Fruit fly (Drosophila melanogaster) whole organism, embryonic: ENCODE measurements around the gene Syx8.

Experiments
- Adf1 ChIP-seq: fragments of 200-800 bp; sonication (Bioruptor generic); IDR thresholded peaks from 2 replicates; pipeline ENCODE4 v1.3.6; 2022; ENCODE audit warnings: missing biosample characterization, missing genetic modification characterization
- CG10462 ChIP-seq: fragments of 200-800 bp; sonication (Bioruptor generic); optimal IDR thresholded peaks from 2 replicates; lab custom pipeline; 2016; ENCODE audit warnings: missing biosample characterization, missing genetic modification characterization
- CG11093 ChIP-seq: fragments of 200-800 bp; sonication (Bioruptor generic); IDR thresholded peaks from 3 replicates; pipeline ENCODE4 v1.3.6; 2022; ENCODE audit warnings: missing biosample characterization, missing genetic modification characterization
- CG11504 ChIP-seq: fragments of 200-800 bp; sonication (Bioruptor generic); optimal IDR thresholded peaks from 3 replicates; lab custom pipeline; 2019; ENCODE audit warnings: missing biosample characterization, mild to moderate bottlenecking, missing genetic modification characterization, moderate library complexity
- CG12219 ChIP-seq: fragments of 200-800 bp; sonication (Bioruptor generic); optimal IDR thresholded peaks from 3 replicates; lab custom pipeline; 2018; ENCODE audit warnings: missing biosample characterization, mild to moderate bottlenecking, missing genetic modification characterization
- CG13296 ChIP-seq: fragments of 200-800 bp; sonication (Bioruptor generic); optimal IDR thresholded peaks from 3 replicates; lab custom pipeline; 2018; ENCODE audit warnings: missing biosample characterization, mild to moderate bottlenecking, missing genetic modification characterization
- CG13424 ChIP-seq: fragments of 200-800 bp; sonication (Bioruptor generic); optimal IDR thresholded peaks from 2 replicates; lab custom pipeline; 2019; ENCODE audit warnings: missing biosample characterization, mild to moderate bottlenecking, missing genetic modification characterization, moderate library complexity
- CG15514 ChIP-seq: fragments of 200-800 bp; sonication (Bioruptor generic); optimal IDR thresholded peaks from 3 replicates; lab custom pipeline; 2017; ENCODE audit warnings: missing biosample characterization, missing genetic modification characterization, mild to moderate bottlenecking, moderate library complexity, missing genetic modification reagents
- CG17612 ChIP-seq: fragments of 200-800 bp; sonication (Bioruptor generic); IDR thresholded peaks from 2 replicates; pipeline ENCODE4 v1.3.6; 2022; ENCODE audit warnings: missing biosample characterization, missing genetic modification characterization
- CG17912 ChIP-seq: fragments of 200-800 bp; sonication (Bioruptor generic); optimal IDR thresholded peaks from 2 replicates; lab custom pipeline; 2018; ENCODE audit warnings: missing biosample characterization, mild to moderate bottlenecking, missing genetic modification characterization
- CG18476 ChIP-seq: fragments of 200-800 bp; sonication (Bioruptor generic); optimal IDR thresholded peaks from 2 replicates; lab custom pipeline; 2016; ENCODE audit warnings: missing biosample characterization, mild to moderate bottlenecking, missing genetic modification characterization
- CG2202 ChIP-seq: fragments of 200-800 bp; sonication (Bioruptor generic); optimal IDR thresholded peaks from 2 replicates; lab custom pipeline; 2018; ENCODE audit warnings: missing biosample characterization, mild to moderate bottlenecking, missing genetic modification characterization
- CG30020 ChIP-seq: fragments of 200-800 bp; optimal IDR thresholded peaks from 2 replicates; lab custom pipeline; 2019; ENCODE audit warnings: missing biosample characterization, mild to moderate bottlenecking, missing genetic modification characterization, moderate library complexity
- CG33213 ChIP-seq: fragments of 200-800 bp; sonication (Bioruptor generic); optimal IDR thresholded peaks from 3 replicates; lab custom pipeline; 2016; ENCODE audit warnings: missing biosample characterization, missing genetic modification characterization
- CG4730 ChIP-seq: fragments of 200-800 bp; sonication (Bioruptor generic); IDR thresholded peaks from 2 replicates; pipeline ENCODE4 v1.3.6; 2022; ENCODE audit warnings: missing biosample characterization, missing genetic modification characterization
- CG9817 ChIP-seq: fragments of 200-800 bp; sonication (Bioruptor generic); optimal IDR thresholded peaks from 2 replicates; lab custom pipeline; 2018; ENCODE audit warnings: missing biosample characterization, mild to moderate bottlenecking, missing genetic modification characterization, moderate library complexity
- CG9932 ChIP-seq: fragments of 200-800 bp; sonication (Bioruptor generic); IDR thresholded peaks from 2 replicates; pipeline ENCODE4 v1.3.6; 2022; ENCODE audit warnings: missing biosample characterization, missing genetic modification characterization
- Deaf1 ChIP-seq: fragments of 200-800 bp; optimal IDR thresholded peaks from 3 replicates; lab custom pipeline; 2019; ENCODE audit warnings: missing biosample characterization, mild to moderate bottlenecking, missing genetic modification characterization, moderate library complexity
- Doc3 ChIP-seq: fragments of 200-800 bp; sonication (Bioruptor generic); IDR thresholded peaks from 3 replicates; pipeline ENCODE4 v1.3.6; 2022; ENCODE audit warnings: missing biosample characterization, missing genetic modification characterization; ENCODE audit not compliant: partially characterized antibody
- Dref ChIP-seq: fragments of 200-800 bp; sonication (Bioruptor generic); IDR thresholded peaks from 2 replicates; pipeline ENCODE4 v1.3.6; 2022; ENCODE audit warnings: missing biosample characterization, missing genetic modification characterization
- E2f2 ChIP-seq: fragments of 200-800 bp; sonication (Bioruptor generic); IDR thresholded peaks from 2 replicates; pipeline ENCODE4 v1.3.6; 2022; ENCODE audit warnings: missing biosample characterization, missing genetic modification characterization
- Ets97D ChIP-seq: fragments of 200-800 bp; sonication (Bioruptor generic); optimal IDR thresholded peaks from 3 replicates; lab custom pipeline; 2016; ENCODE audit warnings: missing biosample characterization, missing genetic modification characterization
- HHEX ChIP-seq: fragments of 200-800 bp; sonication (Bioruptor generic); optimal IDR thresholded peaks from 3 replicates; lab custom pipeline; 2017; ENCODE audit warnings: missing biosample characterization, mild to moderate bottlenecking, missing genetic modification characterization, missing genetic modification reagents
- Hey ChIP-seq: fragments of 200-800 bp; sonication (Bioruptor generic); optimal IDR thresholded peaks from 3 replicates; lab custom pipeline; 2018; ENCODE audit warnings: missing biosample characterization, mild to moderate bottlenecking, missing genetic modification characterization
- HmgD ChIP-seq: fragments of 200-800 bp; sonication (Bioruptor generic); optimal IDR thresholded peaks from 3 replicates; lab custom pipeline; 2016; ENCODE audit warnings: missing biosample characterization, missing genetic modification characterization
- Mes4 ChIP-seq: fragments of 200-800 bp; sonication (Bioruptor generic); optimal IDR thresholded peaks from 2 replicates; lab custom pipeline; 2016; ENCODE audit warnings: missing biosample characterization, missing genetic modification characterization
- Mrtf ChIP-seq: fragments of 200-800 bp; sonication (Bioruptor generic); IDR thresholded peaks from 3 replicates; pipeline ENCODE4 v1.3.6; 2022; ENCODE audit warnings: missing biosample characterization, missing genetic modification characterization
- NC2α ChIP-seq: fragments of 200-800 bp; sonication (Bioruptor generic); optimal IDR thresholded peaks from 2 replicates; lab custom pipeline; 2016; ENCODE audit warnings: missing biosample characterization, missing genetic modification characterization
- PHDP ChIP-seq: fragments of 200-800 bp; sonication (Bioruptor generic); optimal IDR thresholded peaks from 3 replicates; lab custom pipeline; 2018; ENCODE audit warnings: missing biosample characterization, mild to moderate bottlenecking, missing genetic modification characterization, moderate library complexity
- Six4 ChIP-seq: fragments of 200-800 bp; sonication (Bioruptor generic); optimal IDR thresholded peaks from 2 replicates; lab custom pipeline; 2016; ENCODE audit warnings: missing biosample characterization, missing genetic modification characterization
- Stat92E ChIP-seq, 3 experiments: fragments of >200 bp in 2 of 3; fragments of 200-800 bp in 1 of 3; sonication (Bioruptor generic) in 1 of 3; optimal IDR thresholded peaks; 2 replicates each; lab custom pipeline; 2017 to 2019; ENCODE audit warnings: missing biosample characterization in 3 of 3, missing genetic modification characterization in 3 of 3, mild to moderate bottlenecking in 1 of 3, moderate library complexity in 1 of 3
- Xrp1 ChIP-seq: fragments of 200-800 bp; sonication (Bioruptor generic); IDR thresholded peaks from 2 replicates; pipeline ENCODE4 v1.3.6; 2022; ENCODE audit warnings: missing biosample characterization, missing genetic modification characterization
- ato ChIP-seq: fragments of 200-800 bp; sonication (Bioruptor generic); IDR thresholded peaks from 2 replicates; pipeline ENCODE4 v1.3.6; 2022; ENCODE audit warnings: missing biosample characterization, missing genetic modification characterization; ENCODE audit not compliant: partially characterized antibody
- bcd ChIP-seq: fragments of 200-800 bp; sonication (Bioruptor generic); optimal IDR thresholded peaks from 2 replicates; lab custom pipeline; 2017; ENCODE audit warnings: missing biosample characterization, mild to moderate bottlenecking, missing genetic modification characterization
- chif ChIP-seq, 2 experiments: fragments of 200-800 bp; sonication (Bioruptor generic); optimal IDR thresholded peaks; 3 replicates each; lab custom pipeline; 2016; ENCODE audit warnings: missing biosample characterization in 2 of 2, missing genetic modification characterization in 2 of 2
- chm ChIP-seq: fragments of 200-800 bp; sonication (Bioruptor generic); IDR thresholded peaks from 2 replicates; pipeline ENCODE4 v1.3.6; 2022; ENCODE audit warnings: missing biosample characterization, missing genetic modification characterization
- crp ChIP-seq, 2 experiments: fragments of 200-800 bp; sonication (Bioruptor generic); optimal IDR thresholded peaks; 2 replicates in 1 of 2; 3 replicates in 1 of 2; lab custom pipeline; 2017; ENCODE audit warnings: missing biosample characterization in 2 of 2, missing genetic modification characterization in 2 of 2, mild to moderate bottlenecking in 1 of 2, moderate library complexity in 1 of 2
- dmrt11E ChIP-seq: fragments of 200-800 bp; sonication (Bioruptor generic); optimal IDR thresholded peaks from 3 replicates; lab custom pipeline; 2018; ENCODE audit warnings: missing biosample characterization, mild to moderate bottlenecking, missing genetic modification characterization, moderate library complexity
- fd96Cb ChIP-seq: fragments of 200-800 bp; sonication (Bioruptor generic); optimal IDR thresholded peaks from 2 replicates; lab custom pipeline; 2018; ENCODE audit warnings: missing biosample characterization, mild to moderate bottlenecking, missing genetic modification characterization, moderate library complexity
- fu2 ChIP-seq: fragments of 200-800 bp; sonication (Bioruptor generic); optimal IDR thresholded peaks from 2 replicates; lab custom pipeline; 2016; ENCODE audit warnings: missing biosample characterization, missing genetic modification characterization
- ham ChIP-seq: fragments of 200-800 bp; sonication (Bioruptor generic); IDR thresholded peaks from 2 replicates; pipeline ENCODE4 v1.3.6; 2022; ENCODE audit warnings: missing biosample characterization, missing genetic modification characterization
- her ChIP-seq: fragments of 200-800 bp; sonication (Bioruptor generic); optimal IDR thresholded peaks from 2 replicates; lab custom pipeline; 2016; ENCODE audit warnings: missing biosample characterization, missing genetic modification characterization
- nom ChIP-seq: fragments of 200-800 bp; sonication (Bioruptor generic); optimal IDR thresholded peaks from 2 replicates; lab custom pipeline; 2017; ENCODE audit warnings: missing biosample characterization, missing genetic modification characterization, mild to moderate bottlenecking, moderate library complexity, missing genetic modification reagents
- scrt ChIP-seq: fragments of 200-800 bp; sonication (Bioruptor generic); optimal IDR thresholded peaks from 2 replicates; lab custom pipeline; 2018; ENCODE audit warnings: missing biosample characterization, mild to moderate bottlenecking, missing genetic modification characterization, moderate library complexity
- sd ChIP-seq: fragments of 200-800 bp; sonication (Bioruptor generic); optimal IDR thresholded peaks from 3 replicates; lab custom pipeline; 2018; ENCODE audit warnings: missing biosample characterization, mild to moderate bottlenecking, missing genetic modification characterization, moderate library complexity
- sim ChIP-seq: fragments of 200-800 bp; sonication (Bioruptor generic); IDR thresholded peaks from 2 replicates; pipeline ENCODE4 v1.3.6; 2022; ENCODE audit warnings: missing biosample characterization, missing genetic modification characterization
- sob ChIP-seq: fragments of 200-800 bp; sonication (Bioruptor generic); IDR thresholded peaks from 2 replicates; pipeline ENCODE4 v1.3.6; 2022; ENCODE audit warnings: missing biosample characterization, missing genetic modification characterization
- tap ChIP-seq: fragments of 200-800 bp; optimal IDR thresholded peaks from 3 replicates; lab custom pipeline; 2019; ENCODE audit warnings: missing biosample characterization, mild to moderate bottlenecking, missing genetic modification characterization, moderate library complexity
- trem ChIP-seq: fragments of 200-800 bp; optimal IDR thresholded peaks from 3 replicates; lab custom pipeline; 2019; ENCODE audit warnings: missing biosample characterization, mild to moderate bottlenecking, missing genetic modification characterization, moderate library complexity
- zfh1 ChIP-seq: fragments of 200-800 bp; sonication (Bioruptor generic); IDR thresholded peaks from 3 replicates; pipeline ENCODE4 v1.3.6; 2022; ENCODE audit warnings: missing biosample characterization, missing genetic modification characterization

Syx8 gene

DNA sequence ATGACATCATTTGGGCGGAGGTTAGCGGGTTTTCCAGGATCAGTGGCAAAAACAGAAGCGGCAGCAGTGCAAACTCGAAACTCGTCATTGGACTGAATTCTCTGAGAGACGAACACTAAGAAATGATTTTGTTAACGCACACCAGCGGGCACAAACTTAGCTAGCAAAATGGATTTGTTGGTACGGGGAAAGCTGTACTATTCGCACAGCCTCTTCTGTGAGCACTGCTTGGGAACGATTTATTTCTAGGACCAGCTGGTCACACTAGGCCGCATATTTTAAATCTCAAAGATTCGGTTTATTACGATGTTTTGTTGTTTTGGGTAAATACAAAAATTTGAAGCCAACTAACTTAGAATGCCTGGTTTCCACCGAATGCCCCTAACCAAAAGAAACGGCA, 22.3 kb upstream of the Syx8 start, which contains the start of gene CG4098 (continued):
- TF ChIP-seq Dref (GFP tag; lab: Robert Waterston, UW) (peak; percentile 53), CG30020 (no peak), CG15514 (GFP tag; lab: Kevin White, UChicago) (peak; percentile 67), sd (tag; lab: Kevin White, UChicago) (peak; percentile 37), bcd (GFP tag; lab: Kevin White, UChicago) (peak; percentile 47), crp (GFP tag; optimal IDR thresholded peaks at IDR 0.05; lab: Kevin White, UChicago) (no peak), sob (GFP tag; lab: Robert Waterston, UW) (peak; percentile 82), ato (GFP tag; lab: Robert Waterston, UW) (no peak), CG33213 (GFP tag; lab: Kevin White, UChicago) (peak; percentile 28), fu2 (GFP tag; lab: Kevin White, UChicago) (peak; percentile 56), chif (GFP tag; optimal IDR thresholded peaks at IDR 0.05; lab: Kevin White, UChicago) (peak; percentile 22 to 41), CG13296 (peak; percentile 28), CG10462 (GFP tag; lab: Kevin White, UChicago) (no peak), sim (GFP tag; lab: Robert Waterston, UW) (no peak), CG17612 (peak; percentile 30; the same call in 1 of the 2 replicates), chm (GFP tag; lab: Robert Waterston, UW) (peak; percentile 62), CG17912 (GFP tag; lab: Kevin White, UChicago) (peak; percentile 21), tap (tag; lab: Kevin White, UChicago) (peak; percentile 18), HmgD (GFP tag; lab: Kevin White, UChicago) (peak; percentile 78), HHEX (GFP tag; lab: Kevin White, UChicago) (peak; percentile 13), Adf1 (GFP tag; lab: Robert Waterston, UW) (peak; percentile 27; the same call in 1 of the 2 replicates), Stat92E (GFP tag; optimal IDR thresholded peaks at IDR 0.05; lab: Kevin White, UChicago) (no peak), CG9932 (GFP tag; lab: Robert Waterston, UW) (peak; percentile 88), Doc3 (GFP tag; lab: Robert Waterston, UW) (0 out of 3 replicates have a peak, but pooled peaks have one; percentile 10), trem (tag; lab: Kevin White, UChicago) (no peak), CG12219 (GFP tag; lab: Kevin White, UChicago) (peak; percentile 38), E2f2 (peak; percentile 86), CG11504 (tag; lab: Kevin White, UChicago) (peak; percentile 44), CG2202 (no peak), CG11093 (GFP tag; lab: Robert Waterston, UW) (no peak), Mes4 (peak; percentile 13), her (GFP tag; lab: Kevin White, UChicago) (peak; percentile 71), NC2α (GFP tag; lab: Kevin White, UChicago) (no peak), Six4 (no peak), CG4730 (peak; percentile 45; the same call in 1 of the 2 replicates), fd96Cb (peak; percentile 17), CG13424 (tag; lab: Kevin White, UChicago) (peak; percentile 59), CG9817 (tag; lab: Kevin White, UChicago) (peak; percentile 55), Xrp1 (GFP tag; lab: Robert Waterston, UW) (peak; percentile 67), Hey (tag; lab: Kevin White, UChicago) (no peak), PHDP (tag; lab: Kevin White, UChicago) (peak; percentile 20), Deaf1 (tag; lab: Kevin White, UChicago) (no peak), zfh1 (GFP tag; lab: Robert Waterston, UW) (peak; percentile 81), nom (peak; percentile 59), CG18476 (GFP tag; lab: Kevin White, UChicago) (no peak), ham (GFP tag; lab: Robert Waterston, UW) (no peak), scrt (GFP tag; lab: Kevin White, UChicago) (no peak), Ets97D (GFP tag; lab: Kevin White, UChicago) (peak; percentile 47), dmrt11E (tag; lab: Kevin White, UChicago) (no peak), Mrtf (GFP tag; lab: Robert Waterston, UW) (peak; percentile 58; the same call in 1 of the 3 replicates)
